Worm (Caenorhabditis elegans): ENCODE measurements around the gene upb-1.

DNA sequence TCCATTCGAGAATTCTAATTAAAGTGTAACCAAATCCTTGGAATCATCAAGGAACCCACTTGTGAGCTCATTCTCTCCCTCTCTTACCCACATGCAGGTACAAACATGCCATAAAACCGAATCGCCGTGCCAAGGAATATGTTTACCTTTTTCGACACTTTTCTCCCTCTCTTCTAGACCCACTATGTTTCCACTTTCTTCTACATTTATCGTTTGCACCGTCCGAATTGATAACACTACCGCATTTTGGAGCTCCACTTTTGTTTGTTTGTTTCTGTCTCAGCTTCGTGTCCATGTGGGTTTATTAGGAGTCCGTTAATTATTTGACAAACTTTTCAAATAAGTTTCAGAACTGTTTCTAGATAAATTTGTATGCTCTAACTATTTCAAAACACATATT, 8.0 kb downstream of the upb-1 start:
- no peak for TF ChIP-seq skn-1 (tag; optimal IDR thresholded peaks at IDR 0.05)
- no peak for TF ChIP-seq snpc-4 (tag; optimal IDR thresholded peaks at IDR 0.05)
- TF ChIP-seq crh-2 (tag; optimal IDR thresholded peaks at IDR 0.05) = no peak
- no peak for TF ChIP-seq ztf-4 (tag; optimal IDR thresholded peaks at IDR 0.05)
- no peak for TF ChIP-seq mbf-1 (tag; optimal IDR thresholded peaks at IDR 0.05)
- TF ChIP-seq lin-39 (tag; optimal IDR thresholded peaks at IDR 0.05) = no peak
- TF ChIP-seq nhr-12 (tag; optimal IDR thresholded peaks at IDR 0.05) = no peak
- no peak for TF ChIP-seq elt-1 (tag; optimal IDR thresholded peaks at IDR 0.05)
- TF ChIP-seq ZK546.5 (tag; optimal IDR thresholded peaks at IDR 0.05) = no peak
- TF ChIP-seq lsy-2 (tag; optimal IDR thresholded peaks at IDR 0.05) = no peak
